Fruit fly (Drosophila melanogaster) whole organism, pupa: ENCODE measurements around the gene CG1774.

Experiments used
- CG10348 ChIP-seq: fragments of 200-800 bp; sonication (Bioruptor generic); IDR thresholded peaks from 2 replicates; pipeline ENCODE4 v1.3.6; 2022; ENCODE audit warnings: missing biosample characterization, missing genetic modification characterization
- CG12605 ChIP-seq: fragments of 200-800 bp; sonication (Bioruptor generic); IDR thresholded peaks from 2 replicates; pipeline ENCODE4 v1.3.6; 2022; ENCODE audit warnings: missing biosample characterization, missing genetic modification characterization
- CG13204 ChIP-seq: fragments of 200-800 bp; sonication (Bioruptor generic); optimal IDR thresholded peaks from 2 replicates; lab custom pipeline; 2018; ENCODE audit warnings: missing biosample characterization, mild to moderate bottlenecking, missing genetic modification characterization, moderate library complexity
- CG14655 ChIP-seq: fragments of 200-800 bp; sonication (Bioruptor generic); optimal IDR thresholded peaks from 3 replicates; lab custom pipeline; 2017; ENCODE audit warnings: mild to moderate bottlenecking, missing biosample characterization, missing genetic modification reagents, missing genetic modification characterization
- CG15710 ChIP-seq: fragments of 200-800 bp; sonication (Bioruptor generic); optimal IDR thresholded peaks from 2 replicates; lab custom pipeline; 2018; ENCODE audit warnings: missing biosample characterization, mild to moderate bottlenecking, missing genetic modification characterization, moderate library complexity
- CG17806 ChIP-seq: fragments of 200-800 bp; sonication (Bioruptor generic); optimal IDR thresholded peaks from 2 replicates; lab custom pipeline; 2018; ENCODE audit warnings: missing biosample characterization, mild to moderate bottlenecking, missing genetic modification characterization, moderate library complexity
- CG32121 ChIP-seq: fragments of 200-800 bp; sonication (Bioruptor generic); IDR thresholded peaks from 2 replicates; pipeline ENCODE4 v1.3.6; 2022; ENCODE audit warnings: missing biosample characterization, missing genetic modification characterization
- CG34367 ChIP-seq: fragments of 200-800 bp; sonication (Bioruptor generic); optimal IDR thresholded peaks from 2 replicates; lab custom pipeline; 2018; ENCODE audit warnings: missing biosample characterization, mild to moderate bottlenecking, missing genetic modification characterization
- CG4496 ChIP-seq: fragments of 200-800 bp; sonication (Bioruptor generic); IDR thresholded peaks from 3 replicates; pipeline ENCODE4 v1.3.6; 2022; ENCODE audit warnings: missing biosample characterization, missing genetic modification characterization
- CG8159 ChIP-seq: fragments of 200-800 bp; sonication (Bioruptor generic); optimal IDR thresholded peaks from 3 replicates; lab custom pipeline; 2018; ENCODE audit warnings: missing biosample characterization, mild to moderate bottlenecking, missing genetic modification characterization, moderate library complexity
- CG8301 ChIP-seq: fragments of 200-800 bp; sonication (Bioruptor generic); optimal IDR thresholded peaks from 2 replicates; lab custom pipeline; 2018; ENCODE audit warnings: missing biosample characterization, mild to moderate bottlenecking, missing genetic modification characterization
- CG9948 ChIP-seq: fragments of 200-800 bp; sonication (Bioruptor generic); optimal IDR thresholded peaks from 2 replicates; lab custom pipeline; 2018; ENCODE audit warnings: missing biosample characterization, mild to moderate bottlenecking, missing genetic modification characterization, moderate library complexity
- D1 ChIP-seq: fragments of 200-800 bp; sonication (Bioruptor generic); optimal IDR thresholded peaks from 2 replicates; lab custom pipeline; 2018; ENCODE audit warnings: missing biosample characterization, mild to moderate bottlenecking, missing genetic modification characterization, moderate library complexity
- EcR ChIP-seq: fragments of 200-800 bp; sonication (Bioruptor generic); optimal IDR thresholded peaks from 3 replicates; lab custom pipeline; 2019; ENCODE audit warnings: missing biosample characterization, missing genetic modification characterization, mild to moderate bottlenecking, moderate library complexity, missing genetic modification reagents
- Ets98B ChIP-seq: fragments of 200-800 bp; sonication (Bioruptor generic); IDR thresholded peaks from 2 replicates; pipeline ENCODE4 v1.3.6; 2022; ENCODE audit warnings: missing biosample characterization, missing genetic modification characterization
- Pif1A ChIP-seq: fragments of 200-800 bp; sonication (Bioruptor generic); optimal IDR thresholded peaks from 3 replicates; lab custom pipeline; 2016; ENCODE audit warnings: missing biosample characterization, missing genetic modification characterization
- Pif1B ChIP-seq: fragments of 200-800 bp; sonication (Bioruptor generic); optimal IDR thresholded peaks from 3 replicates; lab custom pipeline; 2016; ENCODE audit warnings: missing biosample characterization, missing genetic modification characterization
- Snoo ChIP-seq: fragments of 200-800 bp; sonication (Bioruptor generic); optimal IDR thresholded peaks from 3 replicates; lab custom pipeline; 2017; ENCODE audit warnings: missing biosample characterization, mild to moderate bottlenecking, missing genetic modification characterization, inconsistent platforms
- fd96Ca ChIP-seq: fragments of 200-800 bp; sonication (Bioruptor generic); IDR thresholded peaks from 3 replicates; pipeline ENCODE4 v1.3.6; 2022; ENCODE audit warnings: missing biosample characterization, missing genetic modification characterization
- gl ChIP-seq: fragments of 200-800 bp; sonication (Bioruptor generic); optimal IDR thresholded peaks from 2 replicates; lab custom pipeline; 2018; ENCODE audit warnings: missing biosample characterization, mild to moderate bottlenecking, missing genetic modification characterization
- rn ChIP-seq: fragments of 200-800 bp; sonication (Bioruptor generic); IDR thresholded peaks from 2 replicates; pipeline ENCODE4 v1.3.6; 2022; ENCODE audit warnings: missing biosample characterization, missing genetic modification characterization

CG1774 gene

dm6 chr3R:31588374-31588773 is 4.2 kb upstream of the CG1774 start, which contains the start of gene CG1635:
Gene CG1635 (plus strand): TSS chr3R:31588673.
- TF ChIP-seq Pif1A (GFP tag; lab: Kevin White, UChicago) (no peak), fd96Ca (GFP tag; lab: Robert Waterston, UW) (peak; percentile 98), Ets98B (GFP tag; lab: Robert Waterston, UW) (peak; percentile 100), Pif1B (GFP tag; lab: Kevin White, UChicago) (peak; percentile 97), CG14655 (GFP tag; lab: Kevin White, UChicago) (peak; percentile 99), EcR (GFP tag; lab: Kevin White, UChicago) (peak; percentile 49), CG15710 (tag; lab: Kevin White, UChicago) (peak; percentile 98), CG13204 (no peak), CG12605 (peak; percentile 100), rn (GFP tag; lab: Robert Waterston, UW) (peak; percentile 98), CG34367 (tag; lab: Kevin White, UChicago) (peak; percentile 97), D1 (no peak), CG32121 (GFP tag; lab: Robert Waterston, UW) (peak; percentile 100), CG17806 (tag; lab: Kevin White, UChicago) (peak; percentile 98), gl (tag; lab: Kevin White, UChicago) (peak; percentile 92), CG9948 (tag; lab: Kevin White, UChicago) (peak; percentile 97), CG8301 (tag; lab: Kevin White, UChicago) (peak; percentile 100), CG8159 (tag; lab: Kevin White, UChicago) (peak; percentile 97), CG10348 (GFP tag; lab: Robert Waterston, UW) (peak; percentile 97), CG4496 (peak; percentile 100), Snoo (tag; lab: Kevin White, UChicago) (peak; percentile 98)

dm6 chr3R:31590281-31590680 is 2.3 kb upstream of the CG1774 start, which contains the start of gene CG1638:
Gene CG1638 (plus strand): TSS chr3R:31590581.
- TF ChIP-seq CG8159 (tag; lab: Kevin White, UChicago) (no peak), Ets98B (GFP tag; lab: Robert Waterston, UW) (no peak), gl (tag; lab: Kevin White, UChicago) (no peak), CG4496 (no peak), D1 (no peak), CG12605 (no peak), CG9948 (tag; lab: Kevin White, UChicago) (no peak), CG10348 (GFP tag; lab: Robert Waterston, UW) (no peak), CG8301 (tag; lab: Kevin White, UChicago) (no peak), CG14655 (GFP tag; lab: Kevin White, UChicago) (no peak), Snoo (tag; lab: Kevin White, UChicago) (no peak), rn (GFP tag; lab: Robert Waterston, UW) (no peak), Pif1A (GFP tag; lab: Kevin White, UChicago) (no peak), CG34367 (tag; lab: Kevin White, UChicago) (no peak), CG32121 (GFP tag; lab: Robert Waterston, UW) (no peak), Pif1B (GFP tag; lab: Kevin White, UChicago) (no peak), CG17806 (tag; lab: Kevin White, UChicago) (no peak)
- TF ChIP-seq, all 21 proteins: peak for 0

dm6 chr3R:31596071-31596883 is 3.7 kb downstream of the CG1774 start, which contains the start of gene RpL6:
Gene RpL6 (minus strand): TSS chr3R:31596204.
- TF ChIP-seq CG8301 (tag; lab: Kevin White, UChicago) (no peak), Pif1B (GFP tag; lab: Kevin White, UChicago) (no peak), D1 (no peak), fd96Ca (GFP tag; lab: Robert Waterston, UW) (no peak), CG14655 (GFP tag; lab: Kevin White, UChicago) (no peak), CG12605 (no peak), CG8159 (tag; lab: Kevin White, UChicago) (no peak), Ets98B (GFP tag; lab: Robert Waterston, UW) (no peak), Pif1A (GFP tag; lab: Kevin White, UChicago) (no peak), CG15710 (tag; lab: Kevin White, UChicago) (no peak), CG10348 (GFP tag; lab: Robert Waterston, UW) (no peak), rn (GFP tag; lab: Robert Waterston, UW) (no peak)

dm6 chr3R:31597736-31598431 is 5.3 kb downstream of the CG1774 start:
- no peak for TF ChIP-seq CG8159 (tag; lab: Kevin White, UChicago)
- no peak for TF ChIP-seq CG13204
- TF ChIP-seq fd96Ca (GFP tag; lab: Robert Waterston, UW): no peak
- TF ChIP-seq CG34367 (tag; lab: Kevin White, UChicago): no peak
- TF ChIP-seq Pif1A (GFP tag; lab: Kevin White, UChicago): no peak
- TF ChIP-seq CG15710 (tag; lab: Kevin White, UChicago): no peak
- no peak for TF ChIP-seq Pif1B (GFP tag; lab: Kevin White, UChicago)
- no peak for TF ChIP-seq Ets98B (GFP tag; lab: Robert Waterston, UW)
- no peak for TF ChIP-seq CG10348 (GFP tag; lab: Robert Waterston, UW)
- no peak for TF ChIP-seq gl (tag; lab: Kevin White, UChicago)
- TF ChIP-seq Snoo (tag; lab: Kevin White, UChicago): no peak
- TF ChIP-seq CG14655 (GFP tag; lab: Kevin White, UChicago): no peak
- no peak for TF ChIP-seq CG8301 (tag; lab: Kevin White, UChicago)
- TF ChIP-seq CG17806 (tag; lab: Kevin White, UChicago): no peak
- TF ChIP-seq D1: no peak
- no peak for TF ChIP-seq CG4496
- no peak for TF ChIP-seq rn (GFP tag; lab: Robert Waterston, UW)
- TF ChIP-seq CG9948 (tag; lab: Kevin White, UChicago): no peak
- no peak for TF ChIP-seq CG32121 (GFP tag; lab: Robert Waterston, UW)
- no peak for TF ChIP-seq EcR (GFP tag; lab: Kevin White, UChicago)
